Worm (Caenorhabditis elegans): ENCODE results near the gene str-253.

The str-253 gene

ce11 chrV:2218803-2219202 is 35.6 kb downstream of the str-253 start, which contains the start of gene nhr-56:
TSS of gene nhr-56 (plus strand) at chrV:2219004.
- TF ChIP-seq sea-1 (GFP tag; conservative IDR thresholded peaks at IDR 0.05) (no peak), tbx-11 (GFP tag; IDR thresholded peaks at IDR 0.05) (no peak), ceh-36 (tag; optimal IDR thresholded peaks at IDR 0.05) (no peak), hmg-4 (GFP tag; optimal IDR thresholded peaks at IDR 0.05) (no peak), ceh-13 (GFP tag; optimal IDR thresholded peaks at IDR 0.05) (no peak), aly-1 (tag; optimal IDR thresholded peaks at IDR 0.05) (no peak), hmbx-1 (tag; optimal IDR thresholded peaks at IDR 0.05) (no peak), pes-1 (GFP tag; IDR thresholded peaks at IDR 0.05) (no peak), hnd-1 (tag; optimal IDR thresholded peaks at IDR 0.05) (no peak)

DNA sequence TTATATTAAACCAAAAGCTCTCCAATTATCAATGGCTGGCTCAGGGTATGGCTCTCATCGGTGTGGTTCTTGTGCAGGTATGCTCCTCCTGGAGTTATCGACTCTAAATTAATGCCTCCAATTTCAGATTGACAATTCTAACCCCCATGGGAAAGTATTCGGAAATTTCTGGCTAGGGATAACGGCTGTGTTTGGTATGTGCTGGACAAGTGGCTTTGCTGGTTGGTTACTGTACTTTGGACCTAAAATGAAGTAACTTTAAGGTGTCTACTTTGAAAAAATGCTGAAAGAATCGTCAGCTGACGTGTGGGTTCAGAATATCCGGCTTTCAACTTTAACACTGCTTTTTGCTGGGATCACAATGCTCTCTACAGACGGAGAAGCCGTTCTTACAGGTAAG is 37.5 kb downstream of the str-253 start:
- TF ChIP-seq tra-4 (tag; optimal IDR thresholded peaks at IDR 0.05), result no peak
- TF ChIP-seq sea-1 (GFP tag; conservative IDR thresholded peaks at IDR 0.05), result no peak
- TF ChIP-seq pes-1 (GFP tag; IDR thresholded peaks at IDR 0.05), result no peak
- TF ChIP-seq aly-1 (tag; optimal IDR thresholded peaks at IDR 0.05), result no peak
- TF ChIP-seq flt-1 (GFP tag; IDR thresholded peaks at IDR 0.05), result no peak
- TF ChIP-seq ets-7 (tag; optimal IDR thresholded peaks at IDR 0.05), result no peak

- TF ChIP-seq F13C5.2 (tag; optimal IDR thresholded peaks at IDR 0.05), result no peak
- no peak for TF ChIP-seq tbx-37 (GFP tag; conservative IDR thresholded peaks at IDR 0.05)
- no peak for TF ChIP-seq flt-1 (GFP tag; IDR thresholded peaks at IDR 0.05)
- no peak for TF ChIP-seq pes-1 (GFP tag; IDR thresholded peaks at IDR 0.05)
- TF ChIP-seq aly-1 (tag; optimal IDR thresholded peaks at IDR 0.05), result no peak
These were observed 39.1 kb downstream of the str-253 start, which contains the start of gene nstp-8 for ce11 chrV:2215352-2215751. TSS of gene nstp-8 (plus strand) at chrV:2215652.

DNA sequence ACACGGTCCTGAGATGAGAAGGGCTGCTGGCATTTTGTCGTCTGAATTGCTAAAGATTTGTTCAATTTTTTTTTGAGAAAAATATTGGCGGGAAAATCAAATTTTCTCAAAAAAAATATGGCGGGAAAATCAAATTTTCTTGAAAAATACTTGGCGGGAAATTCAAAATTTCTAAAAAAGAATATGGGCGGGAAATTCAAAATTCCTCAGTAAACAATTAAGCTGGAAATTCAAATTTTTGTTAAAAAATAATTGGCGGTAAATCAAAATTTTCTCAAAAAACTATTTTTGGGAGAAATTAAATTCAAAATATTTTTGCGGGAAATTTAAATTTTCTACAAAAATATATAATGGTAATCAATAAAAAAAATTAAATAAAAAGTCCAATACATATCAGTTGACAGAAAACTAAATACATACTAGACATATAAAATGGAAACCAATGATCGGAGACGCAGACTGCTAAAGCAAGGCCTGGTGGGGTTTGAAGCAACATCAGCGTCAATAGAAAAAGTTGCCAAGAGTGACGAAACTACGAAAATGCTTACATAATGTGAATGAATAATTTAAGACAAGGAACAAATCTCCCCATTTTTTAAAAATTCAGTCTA is 39.9 kb downstream of the str-253 start, which contains the start of gene nhr-184:
nhr-184 (minus strand) TSS at position 51 of the 611 bp plus-strand sequence.
- TF ChIP-seq sea-1 (GFP tag; conservative IDR thresholded peaks at IDR 0.05), result no peak
- no peak for TF ChIP-seq B0310.2 (tag; optimal IDR thresholded peaks at IDR 0.05)
- TF ChIP-seq tbx-37 (GFP tag; conservative IDR thresholded peaks at IDR 0.05), result no peak
- TF ChIP-seq ceh-13 (GFP tag; optimal IDR thresholded peaks at IDR 0.05), result no peak
- TF ChIP-seq scrt-1 (GFP tag; IDR thresholded peaks at IDR 0.05), result no peak

DNA sequence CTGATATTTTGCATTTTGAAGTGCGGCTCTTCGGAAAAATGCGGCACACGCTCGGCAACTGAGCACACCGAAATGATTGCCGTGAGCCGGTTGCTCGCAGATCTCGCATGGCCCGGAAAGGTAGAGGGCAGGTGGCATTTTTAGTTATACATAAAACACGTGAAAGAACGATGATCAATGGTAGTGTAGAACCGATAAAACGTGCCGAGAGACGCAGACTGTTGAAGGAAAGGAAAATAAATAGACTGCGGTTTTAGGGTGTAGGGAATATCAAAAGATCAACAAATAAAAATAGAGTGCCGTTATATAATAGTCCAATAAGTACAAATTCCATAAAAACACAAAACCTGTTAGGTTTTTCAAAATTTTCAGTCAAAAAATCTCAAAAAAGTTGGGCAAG is 42.5 kb downstream of the str-253 start, which contains the start of gene nhr-133:
nhr-133 (minus strand) TSS at position 183 of the 400 bp plus-strand sequence.
- TF ChIP-seq tra-4 (tag; optimal IDR thresholded peaks at IDR 0.05) (no peak), scrt-1 (GFP tag; IDR thresholded peaks at IDR 0.05) (no peak), hmg-4 (GFP tag; optimal IDR thresholded peaks at IDR 0.05) (no peak), ets-7 (tag; optimal IDR thresholded peaks at IDR 0.05) (no peak), sea-1 (GFP tag; conservative IDR thresholded peaks at IDR 0.05) (no peak), ceh-13 (GFP tag; optimal IDR thresholded peaks at IDR 0.05) (no peak), ama-1 (optimal IDR thresholded peaks at IDR 0.05) (no peak), hnd-1 (tag; optimal IDR thresholded peaks at IDR 0.05) (no peak), ceh-36 (tag; optimal IDR thresholded peaks at IDR 0.05) (no peak), F13C5.2 (tag; optimal IDR thresholded peaks at IDR 0.05) (no peak)

ce11 chrV:2207527-2207926 is 46.9 kb downstream of the str-253 start:
- TF ChIP-seq scrt-1 (GFP tag; IDR thresholded peaks at IDR 0.05), result no peak
- TF ChIP-seq F13C5.2 (tag; optimal IDR thresholded peaks at IDR 0.05), result no peak
- TF ChIP-seq ets-7 (tag; optimal IDR thresholded peaks at IDR 0.05), result no peak
- TF ChIP-seq B0310.2 (tag; optimal IDR thresholded peaks at IDR 0.05), result no peak
- no peak for TF ChIP-seq tbx-37 (GFP tag; conservative IDR thresholded peaks at IDR 0.05)
- TF ChIP-seq tbx-11 (GFP tag; IDR thresholded peaks at IDR 0.05), result no peak
- TF ChIP-seq ceh-13 (GFP tag; optimal IDR thresholded peaks at IDR 0.05), result no peak
- TF ChIP-seq ama-1 (optimal IDR thresholded peaks at IDR 0.05), result no peak

ce11 chrV:2206801-2207200 is 47.6 kb downstream of the str-253 start, which contains the start of gene svh-11:
TSS of gene svh-11 (plus strand) at chrV:2207101.
- no peak for TF ChIP-seq hmbx-1 (tag; optimal IDR thresholded peaks at IDR 0.05)
- TF ChIP-seq aly-1 (tag; optimal IDR thresholded peaks at IDR 0.05), result no peak
- TF ChIP-seq sea-1 (GFP tag; conservative IDR thresholded peaks at IDR 0.05), result no peak
- TF ChIP-seq scrt-1 (GFP tag; IDR thresholded peaks at IDR 0.05), result no peak
- TF ChIP-seq ceh-36 (tag; optimal IDR thresholded peaks at IDR 0.05), result no peak
- no peak for TF ChIP-seq hnd-1 (tag; optimal IDR thresholded peaks at IDR 0.05)
- no peak for TF ChIP-seq hmg-4 (GFP tag; optimal IDR thresholded peaks at IDR 0.05)
- TF ChIP-seq tra-4 (tag; optimal IDR thresholded peaks at IDR 0.05), result no peak
- TF ChIP-seq flt-1 (GFP tag; IDR thresholded peaks at IDR 0.05), result no peak
- TF ChIP-seq ama-1 (optimal IDR thresholded peaks at IDR 0.05), result no peak
- TF ChIP-seq pes-1 (GFP tag; IDR thresholded peaks at IDR 0.05), result no peak
- no peak for TF ChIP-seq ceh-13 (GFP tag; optimal IDR thresholded peaks at IDR 0.05)
- TF ChIP-seq tbx-37 (GFP tag; conservative IDR thresholded peaks at IDR 0.05), result no peak
- TF ChIP-seq tbx-11 (GFP tag; IDR thresholded peaks at IDR 0.05), result no peak
- no peak for TF ChIP-seq B0310.2 (tag; optimal IDR thresholded peaks at IDR 0.05)
- no peak for TF ChIP-seq F13C5.2 (tag; optimal IDR thresholded peaks at IDR 0.05)
- no peak for TF ChIP-seq ets-7 (tag; optimal IDR thresholded peaks at IDR 0.05)

DNA sequence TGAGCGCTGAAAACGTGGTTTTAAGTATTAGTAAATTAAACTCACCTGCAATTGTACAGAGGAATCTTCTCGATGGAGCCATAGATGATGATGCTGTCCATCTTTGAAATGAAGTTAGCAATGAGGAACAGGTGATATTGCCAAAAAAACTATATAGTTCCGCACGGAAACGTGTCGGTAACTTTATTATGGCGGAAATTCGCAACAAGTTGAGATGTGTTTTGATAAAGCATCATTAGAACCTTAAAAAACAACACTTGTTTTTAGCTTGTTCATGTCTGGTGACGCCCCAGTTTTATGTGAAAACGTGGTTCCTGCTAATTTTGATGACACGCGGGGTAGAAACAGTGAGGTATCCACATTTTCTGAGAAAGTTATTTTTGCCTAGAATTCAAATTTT is 48.2 kb downstream of the str-253 start, which contains the start of gene srt-40:
srt-40 (minus strand) TSS at position 101 of the 400 bp plus-strand sequence.
- TF ChIP-seq hmg-4 (GFP tag; optimal IDR thresholded peaks at IDR 0.05) (no peak), sea-1 (GFP tag; conservative IDR thresholded peaks at IDR 0.05) (no peak), pes-1 (GFP tag; IDR thresholded peaks at IDR 0.05) (no peak), B0310.2 (tag; optimal IDR thresholded peaks at IDR 0.05) (no peak), tbx-37 (GFP tag; conservative IDR thresholded peaks at IDR 0.05) (no peak), scrt-1 (GFP tag; IDR thresholded peaks at IDR 0.05) (no peak), ama-1 (optimal IDR thresholded peaks at IDR 0.05) (no peak), F13C5.2 (tag; optimal IDR thresholded peaks at IDR 0.05) (no peak), ceh-36 (tag; optimal IDR thresholded peaks at IDR 0.05) (no peak), hmbx-1 (tag; optimal IDR thresholded peaks at IDR 0.05) (no peak)

Measured in whole organism, early embryonic.